Worm (Caenorhabditis elegans) whole organism, L2 larva: Measurements from ENCODE around the gene F25B3.2.

Experiments used
- ama-1 ChIP-seq: fragments of 150-350 bp; optimal IDR thresholded peaks from 2 replicates; lab custom pipeline; 2018; ENCODE audit warnings: inconsistent platforms
- lin-13 ChIP-seq: fragments of 150-350 bp; optimal IDR thresholded peaks from 2 replicates; lab custom pipeline; 2014; ENCODE audit warnings: missing biosample characterization, missing genetic modification reagents, missing genetic modification characterization
- mdl-1 ChIP-seq, 2 experiments: fragments of 150-350 bp in 1 of 2; sonication (generic microtip) in 1 of 2; optimal IDR thresholded peaks; 2 replicates each; lab custom pipeline; 2017; ENCODE audit warnings: missing biosample characterization in 2 of 2, missing genetic modification characterization in 2 of 2
- nhr-10 ChIP-seq: sonication (generic microtip); optimal IDR thresholded peaks from 2 replicates; lab custom pipeline; 2017; ENCODE audit warnings: missing biosample characterization, missing genetic modification characterization
- nhr-11 ChIP-seq: fragments of 150-350 bp; optimal IDR thresholded peaks from 2 replicates; lab custom pipeline; 2014; ENCODE audit warnings: missing biosample characterization, missing genetic modification characterization

ce11 chrV:9622834-9623233 lies 45.7 kb downstream of the F25B3.2 start, which contains the start of gene idpc-5:
- TF ChIP-seq nhr-10 (tag; lab: Kevin White, UChicago): no peak
- no peak for TF ChIP-seq ama-1 (lab: Kevin White, UChicago)
- no peak for TF ChIP-seq mdl-1 (tag; optimal IDR thresholded peaks at IDR 0.05; lab: Kevin White, UChicago)
- no peak for TF ChIP-seq nhr-11 (tag; lab: Kevin White, UChicago)
- TF ChIP-seq lin-13: no peak
